Fruit fly (Drosophila melanogaster) whole organism, adult: ENCODE results near the gene CG5111.

ENCODE experiments used
- CG11617 ChIP-seq: fragments of 200-800 bp; sonication (Bioruptor generic); optimal IDR thresholded peaks from 2 replicates; lab custom pipeline; 2017; ENCODE audit warnings: mild to moderate bottlenecking, missing biosample characterization, missing genetic modification reagents, missing genetic modification characterization
- CG12768 ChIP-seq: fragments of 200-800 bp; sonication (Bioruptor generic); optimal IDR thresholded peaks from 2 replicates; lab custom pipeline; 2017; ENCODE audit warnings: missing biosample characterization, missing genetic modification characterization, mild to moderate bottlenecking, moderate library complexity, missing genetic modification reagents
- CG14711 ChIP-seq: fragments of 200-800 bp; sonication (Bioruptor generic); optimal IDR thresholded peaks from 2 replicates; lab custom pipeline; 2018; ENCODE audit warnings: missing biosample characterization, mild to moderate bottlenecking, missing genetic modification characterization, moderate library complexity
- CG1620 ChIP-seq: fragments of 200-800 bp; sonication (Bioruptor generic); optimal IDR thresholded peaks from 2 replicates; lab custom pipeline; 2016; ENCODE audit warnings: missing biosample characterization, missing genetic modification characterization
- CG33017 ChIP-seq: fragments of 200-800 bp; sonication (Bioruptor generic); optimal IDR thresholded peaks from 2 replicates; lab custom pipeline; 2018; ENCODE audit warnings: missing biosample characterization, mild to moderate bottlenecking, missing genetic modification characterization, moderate library complexity
- CG5204 ChIP-seq: fragments of 200-800 bp; sonication (Bioruptor generic); optimal IDR thresholded peaks from 2 replicates; lab custom pipeline; 2016; ENCODE audit warnings: missing biosample characterization, missing genetic modification characterization
- CG7045 ChIP-seq: fragments of 200-800 bp; sonication (Bioruptor generic); optimal IDR thresholded peaks from 2 replicates; lab custom pipeline; 2017; ENCODE audit warnings: missing biosample characterization, mild to moderate bottlenecking, missing genetic modification characterization
- CG7101 ChIP-seq: fragments of 200-800 bp; sonication (Bioruptor generic); optimal IDR thresholded peaks from 2 replicates; lab custom pipeline; 2018; ENCODE audit warnings: missing biosample characterization, mild to moderate bottlenecking, missing genetic modification characterization, moderate library complexity
- Clk ChIP-seq: fragments of 200-800 bp; sonication (Bioruptor generic); optimal IDR thresholded peaks from 2 replicates; lab custom pipeline; 2017; ENCODE audit warnings: missing biosample characterization, missing genetic modification characterization
- Crg-1 ChIP-seq: fragments of 200-800 bp; sonication (Bioruptor generic); optimal IDR thresholded peaks from 2 replicates; lab custom pipeline; 2016; ENCODE audit warnings: missing biosample characterization, missing genetic modification characterization
- Hr96 ChIP-seq: fragments of 200-800 bp; sonication (Bioruptor generic); optimal IDR thresholded peaks from 2 replicates; lab custom pipeline; 2016; ENCODE audit warnings: missing biosample characterization, missing genetic modification characterization
- Mnt ChIP-seq: fragments of 200-800 bp; sonication (Bioruptor generic); optimal IDR thresholded peaks from 2 replicates; lab custom pipeline; 2016; ENCODE audit warnings: missing biosample characterization, mild to moderate bottlenecking, missing genetic modification characterization
- bab1 ChIP-seq: fragments of 200-800 bp; sonication (Bioruptor generic); optimal IDR thresholded peaks from 3 replicates; lab custom pipeline; 2019; ENCODE audit warnings: missing biosample characterization, mild to moderate bottlenecking, missing genetic modification characterization, moderate library complexity
- cic ChIP-seq: fragments of 200-800 bp; sonication (Bioruptor generic); optimal IDR thresholded peaks from 2 replicates; lab custom pipeline; 2017; ENCODE audit warnings: missing biosample characterization, mild to moderate bottlenecking, missing genetic modification characterization, moderate library complexity
- cnc ChIP-seq, 2 experiments: fragments of >200 bp; optimal IDR thresholded peaks; 2 replicates each; lab custom pipeline; 2017
- kay ChIP-seq: fragments of 200-800 bp; sonication (Bioruptor generic); peaks from one replicate; lab custom pipeline; 2016; ENCODE audit warnings: missing biosample characterization, missing genetic modification characterization, borderline replicate concordance
- ovo ChIP-seq: fragments of 200-800 bp; sonication (Bioruptor generic); optimal IDR thresholded peaks from 2 replicates; lab custom pipeline; 2016; ENCODE audit warnings: missing biosample characterization, missing genetic modification characterization
- pad ChIP-seq: fragments of 200-800 bp; sonication (Bioruptor generic); optimal IDR thresholded peaks from 3 replicates; lab custom pipeline; 2017; ENCODE audit warnings: missing biosample characterization, missing genetic modification characterization, mild to moderate bottlenecking, moderate library complexity, missing genetic modification reagents
- tj ChIP-seq: fragments of 200-800 bp; sonication (Bioruptor generic); optimal IDR thresholded peaks from 3 replicates; lab custom pipeline; 2017; ENCODE audit warnings: missing biosample characterization, mild to moderate bottlenecking, missing genetic modification characterization, moderate library complexity
- toe ChIP-seq: fragments of 200-800 bp; sonication (Bioruptor generic); optimal IDR thresholded peaks from 2 replicates; lab custom pipeline; 2016; ENCODE audit warnings: missing biosample characterization, missing genetic modification characterization

CG5111 gene

dm6 chr3R:25552181-25552580 lies 46.1 kb downstream of the CG5111 start:
- no peak for TF ChIP-seq tj
- no peak for TF ChIP-seq CG7045 (GFP tag; lab: Kevin White, UChicago)
- TF ChIP-seq bab1 (GFP tag; lab: Kevin White, UChicago) = no peak

- TF ChIP-seq Clk (GFP tag; lab: Kevin White, UChicago) (no peak), cic (GFP tag; lab: Kevin White, UChicago) (no peak), Crg-1 (GFP tag; lab: Kevin White, UChicago) (no peak), bab1 (GFP tag; lab: Kevin White, UChicago) (no peak), toe (GFP tag; lab: Kevin White, UChicago) (no peak), ovo (GFP tag; lab: Kevin White, UChicago) (no peak), CG1620 (GFP tag; lab: Kevin White, UChicago) (no peak), CG7101 (tag; lab: Kevin White, UChicago) (no peak), kay (GFP tag; lab: Kevin White, UChicago) (no peak), Hr96 (no peak), CG14711 (tag; lab: Kevin White, UChicago) (no peak), cnc (optimal IDR thresholded peaks at IDR 0.05; lab: Kevin White, UChicago) (no peak), CG33017 (tag; lab: Kevin White, UChicago) (no peak), CG12768 (no peak), Mnt (GFP tag; lab: Kevin White, UChicago) (no peak), pad (GFP tag; lab: Kevin White, UChicago) (no peak), CG5204 (GFP tag; lab: Kevin White, UChicago) (no peak), CG7045 (GFP tag; lab: Kevin White, UChicago) (no peak), tj (no peak), CG11617 (GFP tag; lab: Kevin White, UChicago) (no peak)
Observed at dm6 chr3R:25555365-25556106, 49.5 kb downstream of the CG5111 start.
